Fruit fly (Drosophila melanogaster): ENCODE results near the gene RpS4.

The RpS4 gene

dm6 chr3L:13032085-13032914 is 9.3 kb upstream of the RpS4 start (continued):
- no peak for TF ChIP-seq odd (GFP tag; optimal IDR thresholded peaks at IDR 0.05)
- no peak for TF ChIP-seq danr (GFP tag; IDR thresholded peaks at IDR 0.05)
- TF ChIP-seq Sox102F (GFP tag; optimal IDR thresholded peaks at IDR 0.05) = no peak
- TF ChIP-seq Lhr (GFP tag; optimal IDR thresholded peaks at IDR 0.05) = peak; percentile 4
- TF ChIP-seq Aef1 (GFP tag; IDR thresholded peaks at IDR 0.05) = no peak
- TF ChIP-seq ab (GFP tag; optimal IDR thresholded peaks at IDR 0.05) = no peak
- peak; percentile 6 for TF ChIP-seq ind (GFP tag; optimal IDR thresholded peaks at IDR 0.05)
- no peak for TF ChIP-seq CG13296 (GFP tag; optimal IDR thresholded peaks at IDR 0.05)
- TF ChIP-seq CG16813 (GFP tag; IDR thresholded peaks at IDR 0.05; ENCODE audit: partially characterized antibody) = peak; percentile 60; the same call in 2 of the 3 replicates
- no peak for TF ChIP-seq Meics (GFP tag; optimal IDR thresholded peaks at IDR 0.05)
- no peak for TF ChIP-seq eyg (GFP tag; optimal IDR thresholded peaks at IDR 0.05)
- no peak for TF ChIP-seq CG1233 (GFP tag; optimal IDR thresholded peaks at IDR 0.05)
- TF ChIP-seq CG2120 (GFP tag; optimal IDR thresholded peaks at IDR 0.05) = no peak
- TF ChIP-seq Bdp1 (GFP tag; optimal IDR thresholded peaks at IDR 0.05) = no peak
- TF ChIP-seq kni (GFP tag; optimal IDR thresholded peaks at IDR 0.05) = peak; percentile 93
- TF ChIP-seq CG5180 (GFP tag; optimal IDR thresholded peaks at IDR 0.05) = no peak
- TF ChIP-seq row (GFP tag; IDR thresholded peaks at IDR 0.05) = peak; percentile 54
- no peak for TF ChIP-seq jumu (GFP tag; optimal IDR thresholded peaks at IDR 0.05)
- peak; percentile 30 for TF ChIP-seq nmo (GFP tag; optimal IDR thresholded peaks at IDR 0.05)
- TF ChIP-seq HLH3B (GFP tag; IDR thresholded peaks at IDR 0.05) = no peak
- no peak for TF ChIP-seq HHEX (GFP tag; optimal IDR thresholded peaks at IDR 0.05)
- peak; percentile 15 for TF ChIP-seq pros (GFP tag; optimal IDR thresholded peaks at IDR 0.05)
- peak; percentile 73; the same call in 1 of the 3 replicates for TF ChIP-seq CG2199 (GFP tag; IDR thresholded peaks at IDR 0.05)
- no peak for TF ChIP-seq CG31365 (tag; optimal IDR thresholded peaks at IDR 0.05)
- no peak for TF ChIP-seq CG18619 (GFP tag; optimal IDR thresholded peaks at IDR 0.05)
- TF ChIP-seq Spps (tag; optimal IDR thresholded peaks at IDR 0.05) = no peak
- TF ChIP-seq Hr78 (GFP tag; optimal IDR thresholded peaks at IDR 0.05) = no peak
- TF ChIP-seq gsb (GFP tag; IDR thresholded peaks at IDR 0.05) = no peak
- TF ChIP-seq CG6683 (GFP tag; optimal IDR thresholded peaks at IDR 0.05) = no peak
- TF ChIP-seq CG17568 (GFP tag; optimal IDR thresholded peaks at IDR 0.05) = no peak
- peak; percentile 20 for TF ChIP-seq Sry-β (GFP tag; optimal IDR thresholded peaks at IDR 0.05)
- TF ChIP-seq sug (tag; optimal IDR thresholded peaks at IDR 0.05) = no peak
- no peak for TF ChIP-seq CG9215 (GFP tag; IDR thresholded peaks at IDR 0.05)
- TF ChIP-seq YL-1 (GFP tag; optimal IDR thresholded peaks at IDR 0.05) = no peak
- no peak for TF ChIP-seq CG8290 (GFP tag; optimal IDR thresholded peaks at IDR 0.05)
- peak in 1 of 2 experiments; percentile 61 for TF ChIP-seq CG8290 (tag; optimal IDR thresholded peaks at IDR 0.05)
- TF ChIP-seq esg (GFP tag; conservative IDR thresholded peaks at IDR 0.05) = no peak
- no peak for TF ChIP-seq CG12942 (GFP tag; optimal IDR thresholded peaks at IDR 0.05)
- TF ChIP-seq CG30020 (tag; optimal IDR thresholded peaks at IDR 0.05) = no peak
- no peak for TF ChIP-seq B-H2 (GFP tag; optimal IDR thresholded peaks at IDR 0.05)
- no peak for TF ChIP-seq cad (GFP tag; optimal IDR thresholded peaks at IDR 0.05)
- TF ChIP-seq CTCF (GFP tag; optimal IDR thresholded peaks at IDR 0.05) = peak; percentile 11
- no peak for TF ChIP-seq Hmx (GFP tag; optimal IDR thresholded peaks at IDR 0.05)
- TF ChIP-seq HLH4C (GFP tag; IDR thresholded peaks at IDR 0.05; ENCODE audit: partially characterized antibody) = no peak
- TF ChIP-seq CG17328 (GFP tag; IDR thresholded peaks at IDR 0.05) = 0 out of 2 replicates have a peak, but pooled peaks have one; percentile 44
- no peak for TF ChIP-seq tin (GFP tag; optimal IDR thresholded peaks at IDR 0.05)
- TF ChIP-seq p53 (GFP tag; optimal IDR thresholded peaks at IDR 0.05) = no peak
- no peak for TF ChIP-seq hbn (GFP tag; IDR thresholded peaks at IDR 0.05; ENCODE audit: partially characterized antibody)
- no peak for TF ChIP-seq Hmr (GFP tag; optimal IDR thresholded peaks at IDR 0.05)
- TF ChIP-seq CG3726 (GFP tag; IDR thresholded peaks at IDR 0.05) = no peak
